Worm (Caenorhabditis elegans): ENCODE data around the gene klp-4.

DNA sequence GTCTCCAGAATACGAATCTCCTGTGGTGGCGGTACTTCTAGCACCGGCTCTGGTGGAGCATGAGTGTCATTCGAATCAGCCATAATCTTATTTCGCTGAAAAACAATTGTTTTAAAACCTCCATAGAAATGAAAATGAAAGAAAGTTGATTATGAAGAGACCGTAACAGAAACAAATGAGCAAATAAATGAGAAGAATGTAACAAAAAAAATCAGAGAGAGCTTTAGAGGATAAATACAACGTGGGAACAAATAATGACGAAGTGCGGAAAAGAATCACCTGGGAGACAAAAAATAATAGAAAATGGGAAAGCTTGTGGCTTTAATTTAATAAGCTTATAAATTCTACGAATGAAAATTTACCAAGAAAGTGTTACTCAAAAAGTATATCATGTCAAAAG, 51.5 kb downstream of the klp-4 start, which contains the start of gene spc-1:
- TF ChIP-seq unc-62 (GFP tag; optimal IDR thresholded peaks at IDR 0.05 in 1 of 2) (no peak), unc-62 (tag; optimal IDR thresholded peaks at IDR 0.05) (no peak), zip-11 (GFP tag; IDR thresholded peaks at IDR 0.05) (no peak), ama-1 (optimal IDR thresholded peaks at IDR 0.05) (no peak), lin-15B (tag; optimal IDR thresholded peaks at IDR 0.05) (no peak), pqm-1 (tag; optimal IDR thresholded peaks at IDR 0.05) (no peak), ceh-28 (tag; optimal IDR thresholded peaks at IDR 0.05) (no peak), ceh-82 (tag; optimal IDR thresholded peaks at IDR 0.05) (no peak), jun-1 (tag; optimal IDR thresholded peaks at IDR 0.05) (no peak), daf-8 (GFP tag; IDR thresholded peaks at IDR 0.05) (no peak), unc-39 (tag; optimal IDR thresholded peaks at IDR 0.05) (no peak), skn-1 (tag; optimal IDR thresholded peaks at IDR 0.05) (no peak), ztf-11 (tag; optimal IDR thresholded peaks at IDR 0.05) (no peak), mxl-2 (GFP tag; conservative IDR thresholded peaks at IDR 0.05) (no peak), nhr-237 (tag; optimal IDR thresholded peaks at IDR 0.05) (no peak)

All from whole organism, L4 larva.